Fruit fly (Drosophila melanogaster) whole organism, embryonic: ENCODE data around the gene ver.

Source experiments
- CG15479 ChIP-seq: fragments of 200-800 bp; sonication (Bioruptor generic); optimal IDR thresholded peaks from 3 replicates; lab custom pipeline; 2019; ENCODE audit warnings: missing biosample characterization, mild to moderate bottlenecking, missing genetic modification characterization, moderate library complexity
- CG15601 ChIP-seq: fragments of 200-800 bp; sonication (Bioruptor generic); optimal IDR thresholded peaks from 3 replicates; lab custom pipeline; 2019; ENCODE audit warnings: missing biosample characterization, mild to moderate bottlenecking, missing genetic modification characterization, moderate library complexity
- CG3281 ChIP-seq: fragments of 200-800 bp; sonication (Bioruptor generic); optimal IDR thresholded peaks from 3 replicates; lab custom pipeline; 2017; ENCODE audit warnings: missing biosample characterization, mild to moderate bottlenecking, missing genetic modification characterization
- CkIIα-i1 ChIP-seq: fragments of 200-800 bp; sonication (Bioruptor generic); IDR thresholded peaks from 2 replicates; pipeline ENCODE4 v1.3.6; 2022; ENCODE audit warnings: missing biosample characterization, missing genetic modification characterization
- hbn ChIP-seq: fragments of 200-800 bp; sonication (Bioruptor generic); IDR thresholded peaks from 2 replicates; pipeline ENCODE4 v1.3.6; 2022; ENCODE audit warnings: missing biosample characterization, missing genetic modification characterization; ENCODE audit not compliant: partially characterized antibody
- mirr ChIP-seq: fragments of 200-800 bp; sonication (Bioruptor generic); optimal IDR thresholded peaks from 3 replicates; lab custom pipeline; 2018; ENCODE audit warnings: missing biosample characterization, mild to moderate bottlenecking, missing genetic modification characterization
- oc ChIP-seq: fragments of 200-800 bp; sonication (Bioruptor generic); optimal IDR thresholded peaks from 2 replicates; lab custom pipeline; 2018; ENCODE audit warnings: missing biosample characterization, mild to moderate bottlenecking, missing genetic modification characterization, moderate library complexity

- TF ChIP-seq mirr (GFP tag; lab: Kevin White, UChicago) (no peak), CkIIα-i1 (GFP tag; lab: Robert Waterston, UW) (no peak), CG15601 (tag; lab: Kevin White, UChicago) (peak; percentile 44), oc (tag; lab: Kevin White, UChicago) (no peak), CG15479 (GFP tag; lab: Kevin White, UChicago) (no peak), CG3281 (peak; percentile 55), hbn (GFP tag; lab: Robert Waterston, UW) (no peak)
Observed at dm6 chr3L:12529431-12530007, 5.7 kb downstream of the ver start.
